Worm (Caenorhabditis elegans) whole organism, mixed stage, embryonic: ENCODE data around the gene T10C6.15.

Experiments
- M03D4.4 ChIP-seq: sonication (generic microtip); optimal IDR thresholded peaks from 2 replicates; lab custom pipeline; 2017; ENCODE audit warnings: mild to moderate bottlenecking, missing genetic modification characterization, missing compliant biosample characterization
- bed-3 ChIP-seq: fragments of 200-800 bp; sonication (Bioruptor generic); optimal IDR thresholded peaks from 3 replicates; lab custom pipeline; 2018; ENCODE audit warnings: mild to moderate bottlenecking, missing genetic modification characterization, moderate library complexity, missing compliant biosample characterization
- ceh-39 ChIP-seq: fragments of 150-350 bp; optimal IDR thresholded peaks from 2 replicates; lab custom pipeline; 2014; ENCODE audit warnings: missing biosample characterization, missing genetic modification characterization
- ceh-43 ChIP-seq: fragments of 200-800 bp; sonication (Bioruptor generic); optimal IDR thresholded peaks from 2 replicates; lab custom pipeline; 2018; ENCODE audit warnings: mild to moderate bottlenecking, missing genetic modification characterization, moderate library complexity, missing compliant biosample characterization
- ceh-83 ChIP-seq: fragments of 200-800 bp; sonication (Bioruptor generic); optimal IDR thresholded peaks from 2 replicates; lab custom pipeline; 2018; ENCODE audit warnings: mild to moderate bottlenecking, missing genetic modification characterization, missing compliant biosample characterization
- ces-1 ChIP-seq: fragments of 150-350 bp; optimal IDR thresholded peaks from 2 replicates; lab custom pipeline; 2014; ENCODE audit warnings: missing biosample characterization, missing genetic modification reagents, missing genetic modification characterization
- cnd-1 ChIP-seq: fragments of 200-800 bp; sonication (Bioruptor generic); optimal IDR thresholded peaks from 2 replicates; lab custom pipeline; 2018; ENCODE audit warnings: mild to moderate bottlenecking, missing genetic modification characterization, missing compliant biosample characterization
- flh-1 ChIP-seq: fragments of 200-800 bp; sonication (Bioruptor generic); optimal IDR thresholded peaks from 2 replicates; lab custom pipeline; 2018; ENCODE audit warnings: mild to moderate bottlenecking, missing genetic modification characterization, moderate library complexity, missing compliant biosample characterization
- ham-2 ChIP-seq: fragments of 200-800 bp; sonication (Bioruptor generic); optimal IDR thresholded peaks from 2 replicates; lab custom pipeline; 2018; ENCODE audit warnings: mild to moderate bottlenecking, missing genetic modification characterization, missing compliant biosample characterization
- hlh-1 ChIP-seq: fragments of 150-350 bp; optimal IDR thresholded peaks from 2 replicates; lab custom pipeline; 2014; ENCODE audit warnings: missing biosample characterization, missing genetic modification reagents, missing genetic modification characterization
- lin-13 ChIP-seq: fragments of 150-350 bp; optimal IDR thresholded peaks from 2 replicates; lab custom pipeline; 2014; ENCODE audit warnings: missing biosample characterization, missing genetic modification characterization
- lin-32 ChIP-seq: fragments of 200-800 bp; sonication (Bioruptor generic); optimal IDR thresholded peaks from 2 replicates; lab custom pipeline; 2018; ENCODE audit warnings: mild to moderate bottlenecking, missing genetic modification characterization, missing compliant biosample characterization
- lsy-2 ChIP-seq: fragments of 150-350 bp; optimal IDR thresholded peaks from 2 replicates; lab custom pipeline; 2014; ENCODE audit warnings: missing biosample characterization, missing genetic modification characterization
- mab-5 ChIP-seq: fragments of 150-350 bp; optimal IDR thresholded peaks from 2 replicates; lab custom pipeline; 2014; ENCODE audit warnings: missing biosample characterization, missing genetic modification characterization
- mep-1 ChIP-seq: fragments of 150-350 bp; optimal IDR thresholded peaks from 2 replicates; lab custom pipeline; 2017; ENCODE audit warnings: missing biosample characterization, missing genetic modification reagents, missing genetic modification characterization, inconsistent platforms
- mls-2 ChIP-seq: sonication (generic microtip); optimal IDR thresholded peaks from 2 replicates; lab custom pipeline; 2016; ENCODE audit warnings: mild to moderate bottlenecking, missing genetic modification characterization, moderate library complexity, missing compliant biosample characterization
- nhr-12 ChIP-seq: fragments of 150-350 bp; optimal IDR thresholded peaks from 2 replicates; lab custom pipeline; 2014; ENCODE audit warnings: missing biosample characterization, missing genetic modification characterization
- nhr-2 ChIP-seq: fragments of 150-350 bp; optimal IDR thresholded peaks from 2 replicates; lab custom pipeline; 2014; ENCODE audit warnings: missing biosample characterization, missing genetic modification characterization
- nhr-237 ChIP-seq: fragments of 150-350 bp; optimal IDR thresholded peaks from 2 replicates; lab custom pipeline; 2014; ENCODE audit warnings: missing biosample characterization, missing genetic modification characterization
- nhr-76 ChIP-seq: sonication (generic microtip); optimal IDR thresholded peaks from 2 replicates; lab custom pipeline; 2017; ENCODE audit warnings: missing biosample characterization, missing genetic modification characterization
- pha-4 ChIP-seq: fragments of 150-350 bp; optimal IDR thresholded peaks from 2 replicates; lab custom pipeline; 2018; ENCODE audit warnings: missing biosample characterization, missing genetic modification reagents, missing genetic modification characterization
- sem-2 ChIP-seq: fragments of 200-800 bp; sonication (Bioruptor generic); optimal IDR thresholded peaks from 2 replicates; lab custom pipeline; 2018; ENCODE audit warnings: mild to moderate bottlenecking, missing genetic modification characterization, missing compliant biosample characterization
- snpc-4 ChIP-seq: fragments of 150-350 bp; optimal IDR thresholded peaks from 2 replicates; lab custom pipeline; 2014; ENCODE audit warnings: missing biosample characterization, missing genetic modification characterization
- sptf-1 ChIP-seq: sonication (generic microtip); optimal IDR thresholded peaks from 2 replicates; lab custom pipeline; 2017; ENCODE audit warnings: mild to moderate bottlenecking, missing genetic modification characterization, moderate library complexity, missing compliant biosample characterization
- unc-120 ChIP-seq: sonication (generic microtip); optimal IDR thresholded peaks from 2 replicates; lab custom pipeline; 2017; ENCODE audit warnings: missing genetic modification characterization, missing compliant biosample characterization; ENCODE audit not compliant: poor library complexity, severe bottlenecking
- unc-39 ChIP-seq: fragments of 150-350 bp; optimal IDR thresholded peaks from 2 replicates; lab custom pipeline; 2014; ENCODE audit warnings: missing biosample characterization, missing genetic modification characterization
- unc-62 ChIP-seq: fragments of 150-350 bp; optimal IDR thresholded peaks from 2 replicates; lab custom pipeline; 2014; ENCODE audit warnings: missing biosample characterization, missing genetic modification reagents, missing genetic modification characterization
- zip-8 ChIP-seq: fragments of 150-350 bp; optimal IDR thresholded peaks from 2 replicates; lab custom pipeline; 2014; ENCODE audit warnings: missing biosample characterization, missing genetic modification characterization
- ztf-11 ChIP-seq: fragments of 150-350 bp; optimal IDR thresholded peaks from 2 replicates; lab custom pipeline; 2014; ENCODE audit warnings: missing biosample characterization, missing genetic modification characterization

Gene T10C6.15

DNA sequence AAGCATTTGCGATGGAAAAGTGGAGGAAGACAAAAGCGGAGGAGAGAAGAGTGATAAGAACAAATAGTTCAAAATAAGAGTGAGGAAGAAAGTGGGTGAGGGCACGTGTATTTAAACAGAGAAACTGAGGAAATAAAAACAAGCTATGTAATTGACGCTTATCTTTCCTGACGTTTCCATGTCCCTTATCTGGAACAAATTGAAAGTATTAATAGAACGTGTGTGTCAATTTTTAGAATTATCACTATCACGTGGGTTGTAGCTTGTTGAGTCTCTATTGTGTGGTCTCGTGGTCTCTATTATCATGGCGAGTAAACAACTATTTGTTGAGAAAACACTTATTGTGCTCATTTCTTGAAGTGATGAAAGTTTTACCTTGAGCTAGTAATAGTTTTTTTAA, at the start of gene T10C6.15:
Gene T10C6.15, minus strand, starts transcription at position 104 of the 400 bp plus-strand sequence.
- no peak for TF ChIP-seq lsy-2 (tag; lab: Kevin White, UChicago)
- TF ChIP-seq ham-2 (GFP tag; lab: Kevin White, UChicago) = no peak
- TF ChIP-seq nhr-76 (tag; lab: Kevin White, UChicago) = no peak
- no peak for TF ChIP-seq ceh-83 (GFP tag; lab: Kevin White, UChicago)
- no peak for TF ChIP-seq pha-4 (tag; lab: Kevin White, UChicago)
- TF ChIP-seq mab-5 (tag; lab: Kevin White, UChicago) = no peak
- no peak for TF ChIP-seq hlh-1 (tag; lab: Kevin White, UChicago)
- no peak for TF ChIP-seq unc-62 (GFP tag; lab: Kevin White, UChicago)
- no peak for TF ChIP-seq unc-39 (tag; lab: Kevin White, UChicago)
- no peak for TF ChIP-seq lin-13 (tag; lab: Kevin White, UChicago)
- no peak for TF ChIP-seq nhr-2
- TF ChIP-seq unc-120 = no peak
- no peak for TF ChIP-seq sem-2 (GFP tag; lab: Kevin White, UChicago)

DNA sequence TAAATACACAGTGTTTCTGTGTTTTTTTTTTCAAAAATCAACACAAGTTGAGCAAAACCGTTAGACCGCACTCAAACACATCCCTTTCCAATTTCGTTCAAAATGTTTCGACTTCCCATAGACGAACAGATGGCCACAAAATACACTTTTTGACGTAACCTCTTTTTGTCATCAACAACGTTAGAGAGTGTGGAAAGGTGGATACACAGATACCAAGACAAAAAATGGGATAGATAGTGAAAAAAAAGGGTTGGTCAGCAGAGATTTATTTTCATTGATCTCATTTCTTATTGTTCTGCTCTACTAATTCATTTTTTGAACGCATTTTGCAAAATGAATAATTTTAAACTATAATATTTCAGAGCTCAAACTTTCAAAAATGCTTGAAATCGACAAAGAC, 49.1 kb upstream of the T10C6.15 start:
- peak; percentile 5 for TF ChIP-seq zip-8 (tag; lab: Kevin White, UChicago)
- TF ChIP-seq ceh-43 (GFP tag; lab: Kevin White, UChicago) = no peak
- TF ChIP-seq cnd-1 (tag; lab: Kevin White, UChicago) = peak; percentile 64

DNA sequence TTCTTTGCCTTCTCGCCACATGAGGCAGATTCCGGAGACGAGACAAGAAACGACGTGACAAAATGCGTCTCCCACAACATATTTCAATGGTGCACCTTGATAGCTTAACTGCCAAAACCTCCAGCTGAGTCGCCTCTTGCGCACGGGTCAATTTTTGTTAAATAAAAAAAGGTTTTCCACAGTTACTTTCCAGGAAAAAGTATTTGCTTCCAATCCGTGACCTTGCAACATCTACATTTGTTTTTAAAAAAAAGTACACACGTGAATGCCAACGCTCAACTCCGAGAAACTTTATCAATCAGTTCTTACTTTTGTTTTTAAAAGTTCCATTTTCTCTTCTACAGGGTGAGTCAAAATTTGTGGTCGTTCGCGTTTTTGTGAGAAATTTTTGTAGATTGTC, 48.5 kb upstream of the T10C6.15 start, which contains the start of gene F22B8.7:
Gene F22B8.7, plus strand, starts transcription at position 301 of the 400 bp plus-strand sequence.
- no peak for TF ChIP-seq mls-2 (tag; lab: Kevin White, UChicago)
- TF ChIP-seq ham-2 (GFP tag; lab: Kevin White, UChicago) = no peak
- TF ChIP-seq zip-8 (tag; lab: Kevin White, UChicago) = no peak
- no peak for TF ChIP-seq hlh-1 (tag; lab: Kevin White, UChicago)
- TF ChIP-seq sem-2 (GFP tag; lab: Kevin White, UChicago) = no peak
- no peak for TF ChIP-seq pha-4 (tag; lab: Kevin White, UChicago)
- TF ChIP-seq ceh-39 (tag; lab: Kevin White, UChicago) = no peak
- TF ChIP-seq M03D4.4 (tag; lab: Kevin White, UChicago) = no peak
- TF ChIP-seq ztf-11 (tag; lab: Kevin White, UChicago) = no peak
- no peak for TF ChIP-seq nhr-76 (tag; lab: Kevin White, UChicago)
- TF ChIP-seq, all 35 proteins: peak for 0

ce11 chrV:16090685-16091084, 44.9 kb upstream of the T10C6.15 start, which contains the start of gene F22B8.3:
TSS of gene F22B8.3 (plus strand) at chrV:16090985.
- TF ChIP-seq M03D4.4 (tag; lab: Kevin White, UChicago) (no peak), bed-3 (no peak), nhr-12 (no peak), flh-1 (GFP tag; lab: Kevin White, UChicago) (no peak), mab-5 (tag; lab: Kevin White, UChicago) (no peak), ceh-83 (GFP tag; lab: Kevin White, UChicago) (no peak), pha-4 (tag; lab: Kevin White, UChicago) (no peak), hlh-1 (tag; lab: Kevin White, UChicago) (no peak), unc-39 (tag; lab: Kevin White, UChicago) (no peak), unc-120 (no peak), mls-2 (tag; lab: Kevin White, UChicago) (no peak), sptf-1 (tag; lab: Kevin White, UChicago) (no peak), mep-1 (no peak), snpc-4 (tag; lab: Kevin White, UChicago) (no peak), nhr-76 (tag; lab: Kevin White, UChicago) (no peak), lin-32 (GFP tag; lab: Kevin White, UChicago) (no peak)

DNA sequence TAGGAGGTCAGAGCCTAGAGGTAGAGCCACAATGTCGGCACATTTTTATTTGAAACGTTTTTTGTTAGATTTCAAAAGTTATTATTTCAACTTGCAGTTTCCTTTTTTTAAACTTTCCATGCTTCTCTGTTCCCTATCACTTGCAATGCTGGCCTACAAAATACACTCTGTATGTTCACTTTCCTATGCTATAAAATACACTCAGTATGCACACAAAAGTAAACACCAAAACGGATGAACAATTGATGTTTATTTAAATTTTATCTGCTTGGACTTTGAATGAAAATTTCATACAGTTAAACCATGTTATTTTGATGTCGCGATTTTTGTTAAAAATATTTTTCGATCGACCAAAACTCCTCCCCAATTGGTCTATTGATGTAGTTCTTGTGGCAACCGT, 34.9 kb upstream of the T10C6.15 start:
- TF ChIP-seq unc-62 (GFP tag; lab: Kevin White, UChicago) = no peak
- no peak for TF ChIP-seq ham-2 (GFP tag; lab: Kevin White, UChicago)
- no peak for TF ChIP-seq ceh-39 (tag; lab: Kevin White, UChicago)
- no peak for TF ChIP-seq ces-1 (GFP tag; lab: Kevin White, UChicago)
- TF ChIP-seq lsy-2 (tag; lab: Kevin White, UChicago) = no peak
- TF ChIP-seq ztf-11 (tag; lab: Kevin White, UChicago) = no peak
- no peak for TF ChIP-seq M03D4.4 (tag; lab: Kevin White, UChicago)
- no peak for TF ChIP-seq nhr-237 (tag; lab: Kevin White, UChicago)
- no peak for TF ChIP-seq pha-4 (tag; lab: Kevin White, UChicago)
- TF ChIP-seq ceh-83 (GFP tag; lab: Kevin White, UChicago) = no peak
- no peak for TF ChIP-seq flh-1 (GFP tag; lab: Kevin White, UChicago)
- no peak for TF ChIP-seq unc-120
